Worm (Caenorhabditis elegans) whole organism, L4 larva: ENCODE measurements around the gene ddn-3.
A peak's percentile ranks its signal among the peaks of the same experiment; 100 is the strongest.

Experiments
- F26F4.8 ChIP-seq: fragments of 200-800 bp; sonication (Bioruptor generic); conservative IDR thresholded peaks from 2 replicates; pipeline ENCODE4 v1.3.6; 2022; ENCODE audit warnings: missing genetic modification characterization, missing compliant biosample characterization
- T20F7.1 ChIP-seq: fragments of 200-800 bp; sonication (Bioruptor generic); optimal IDR thresholded peaks from 2 replicates; lab custom pipeline; 2018; ENCODE audit warnings: mild to moderate bottlenecking, missing genetic modification characterization, missing compliant biosample characterization
- T26A8.4 ChIP-seq: fragments of 200-800 bp; sonication (Bioruptor generic); IDR thresholded peaks from 2 replicates; pipeline ENCODE4 v1.3.6; 2022; ENCODE audit warnings: missing genetic modification characterization, missing compliant biosample characterization
- Y105C5A.15 ChIP-seq: fragments of 200-800 bp; sonication (Bioruptor generic); IDR thresholded peaks from 2 replicates; pipeline ENCODE4 v1.3.6; 2022; ENCODE audit warnings: missing genetic modification characterization, missing compliant biosample characterization
- Y5F2A.4 ChIP-seq: fragments of 200-800 bp; sonication (Bioruptor generic); optimal IDR thresholded peaks from 2 replicates; lab custom pipeline; 2018; ENCODE audit warnings: mild to moderate bottlenecking, missing genetic modification characterization, missing compliant biosample characterization
- Y75B8A.6 ChIP-seq: fragments of 200-800 bp; sonication (Bioruptor generic); IDR thresholded peaks from 2 replicates; pipeline ENCODE4 v1.3.6; 2022; ENCODE audit warnings: missing genetic modification reagents, missing genetic modification characterization, missing compliant biosample characterization
- aly-2 ChIP-seq: sonication (generic microtip); optimal IDR thresholded peaks from 2 replicates; lab custom pipeline; 2018; ENCODE audit warnings: missing biosample characterization, missing genetic modification characterization
- ama-1 ChIP-seq: fragments of 150-350 bp; optimal IDR thresholded peaks from 2 replicates; lab custom pipeline; 2014; ENCODE audit warnings: inconsistent platforms, mixed read lengths
- attf-4 ChIP-seq: sonication (generic microtip); optimal IDR thresholded peaks from 3 replicates; lab custom pipeline; 2017; ENCODE audit warnings: missing biosample characterization, missing genetic modification characterization
- ceh-44 ChIP-seq: fragments of 200-800 bp; sonication (Bioruptor generic); IDR thresholded peaks from 2 replicates; pipeline ENCODE4 v1.3.6; 2022; ENCODE audit warnings: missing genetic modification reagents, missing genetic modification characterization, missing compliant biosample characterization
- ceh-62 ChIP-seq: sonication (generic microtip); optimal IDR thresholded peaks from 2 replicates; lab custom pipeline; 2017; ENCODE audit warnings: missing biosample characterization, missing genetic modification characterization
- ceh-82 ChIP-seq: sonication (generic microtip); optimal IDR thresholded peaks from 2 replicates; lab custom pipeline; 2017; ENCODE audit warnings: missing biosample characterization, missing genetic modification characterization
- ces-1 ChIP-seq: fragments of 150-350 bp; sonication (generic microtip); optimal IDR thresholded peaks from 4 replicates; lab custom pipeline; 2014; ENCODE audit warnings: missing biosample characterization, missing genetic modification reagents, missing genetic modification characterization
- ctbp-1 ChIP-seq: fragments of 200-800 bp; sonication (Bioruptor generic); IDR thresholded peaks from 2 replicates; pipeline ENCODE4 v1.3.6; 2022; ENCODE audit warnings: missing genetic modification reagents, missing genetic modification characterization, missing compliant biosample characterization
- daf-16 ChIP-seq, 3 experiments: sonication (generic microtip); optimal IDR thresholded peaks; 2 replicates each; lab custom pipeline; 2016 to 2017; ENCODE audit warnings: missing genetic modification characterization in 3 of 3, missing genetic modification reagents in 3 of 3, mild to moderate bottlenecking in 2 of 3, missing compliant biosample characterization in 2 of 3, missing biosample characterization in 1 of 3, moderate library complexity in 1 of 3
- daf-19 ChIP-seq: fragments of 200-800 bp; sonication (Bioruptor generic); conservative IDR thresholded peaks from 2 replicates; pipeline ENCODE4 v1.3.6; 2022; ENCODE audit warnings: missing genetic modification characterization, missing compliant biosample characterization
- daf-8 ChIP-seq: fragments of 200-800 bp; sonication (Bioruptor generic); IDR thresholded peaks from 2 replicates; pipeline ENCODE4 v1.3.6; 2022; ENCODE audit warnings: missing genetic modification characterization, missing compliant biosample characterization
- dmd-6 ChIP-seq: fragments of 200-800 bp; sonication (Bioruptor generic); IDR thresholded peaks from 2 replicates; pipeline ENCODE4 v1.3.6; 2022; ENCODE audit warnings: missing genetic modification reagents, missing genetic modification characterization, missing compliant biosample characterization
- duxl-1 ChIP-seq: sonication (generic microtip); optimal IDR thresholded peaks from 2 replicates; lab custom pipeline; 2016; ENCODE audit warnings: mild to moderate bottlenecking, missing genetic modification characterization, moderate library complexity, missing compliant biosample characterization; ENCODE audit not compliant: poor library complexity
- dve-1 ChIP-seq: sonication (generic microtip); optimal IDR thresholded peaks from 2 replicates; lab custom pipeline; 2017; ENCODE audit warnings: antibody characterized with exemption, mild to moderate bottlenecking, missing genetic modification characterization, missing compliant biosample characterization; ENCODE audit not compliant: insufficient read depth
- egl-27 ChIP-seq: sonication (generic microtip); optimal IDR thresholded peaks from 3 replicates; lab custom pipeline; 2017; ENCODE audit warnings: missing biosample characterization, missing genetic modification reagents, missing genetic modification characterization
- egl-43 ChIP-seq: fragments of 200-800 bp; sonication (Bioruptor generic); IDR thresholded peaks from 2 replicates; pipeline ENCODE4 v1.3.6; 2022; ENCODE audit warnings: missing genetic modification reagents, missing genetic modification characterization, missing compliant biosample characterization
- gei-8 ChIP-seq: fragments of 200-800 bp; sonication (Bioruptor generic); optimal IDR thresholded peaks from 2 replicates; lab custom pipeline; 2018; ENCODE audit warnings: mild to moderate bottlenecking, missing genetic modification characterization, missing compliant biosample characterization
- hlh-11 ChIP-seq: fragments of 200-800 bp; sonication (Bioruptor generic); optimal IDR thresholded peaks from 2 replicates; lab custom pipeline; 2018; ENCODE audit warnings: mild to moderate bottlenecking, missing genetic modification characterization, missing compliant biosample characterization
- lim-7 ChIP-seq: fragments of 200-800 bp; sonication (Bioruptor generic); IDR thresholded peaks from 2 replicates; pipeline ENCODE4 v1.3.6; 2022; ENCODE audit warnings: missing genetic modification characterization, missing compliant biosample characterization
- lin-15B ChIP-seq: fragments of 150-350 bp; sonication (generic microtip); optimal IDR thresholded peaks from 3 replicates; lab custom pipeline; 2014; ENCODE audit warnings: missing biosample characterization, missing genetic modification characterization
- lin-29 ChIP-seq: fragments of 200-800 bp; sonication (Bioruptor generic); IDR thresholded peaks from 2 replicates; pipeline ENCODE4 v1.3.6; 2022; ENCODE audit warnings: missing genetic modification reagents, missing genetic modification characterization, missing compliant biosample characterization
- lsy-2 ChIP-seq, 2 experiments: fragments of 150-350 bp in 1 of 2; sonication (generic microtip) in 1 of 2; optimal IDR thresholded peaks; 2 replicates each; lab custom pipeline; 2014 to 2017; ENCODE audit warnings: missing biosample characterization in 2 of 2, missing genetic modification characterization in 2 of 2
- madf-5 ChIP-seq, 2 experiments: fragments of 200-800 bp; sonication (Bioruptor generic); IDR thresholded peaks; 2 replicates each; pipeline ENCODE4 v1.3.6; 2022; ENCODE audit warnings: missing compliant biosample characterization in 2 of 2, missing genetic modification characterization in 2 of 2
- mes-2 ChIP-seq: sonication (generic microtip); optimal IDR thresholded peaks from 2 replicates; lab custom pipeline; 2016; ENCODE audit warnings: missing genotype, mild to moderate bottlenecking, missing genetic modification characterization, missing compliant biosample characterization; ENCODE audit not compliant: poor library complexity, severe bottlenecking
- mxl-3 ChIP-seq: fragments of 200-800 bp; sonication (Bioruptor generic); optimal IDR thresholded peaks from 2 replicates; lab custom pipeline; 2018; ENCODE audit warnings: mild to moderate bottlenecking, missing genetic modification characterization, missing compliant biosample characterization
- nhr-11 ChIP-seq: fragments of 150-350 bp; optimal IDR thresholded peaks from 2 replicates; lab custom pipeline; 2014; ENCODE audit warnings: missing biosample characterization, missing genetic modification characterization
- nhr-237 ChIP-seq: sonication (generic microtip); optimal IDR thresholded peaks from 2 replicates; lab custom pipeline; 2017; ENCODE audit warnings: missing biosample characterization, missing genetic modification characterization
- nhr-25 ChIP-seq: sonication (generic microtip); optimal IDR thresholded peaks from 2 replicates; lab custom pipeline; 2017; ENCODE audit warnings: missing genetic modification characterization, mild to moderate bottlenecking, missing compliant biosample characterization, antibody characterized with exemption, moderate library complexity, borderline replicate concordance; ENCODE audit not compliant: insufficient read depth
- nhr-28 ChIP-seq: fragments of 150-350 bp; optimal IDR thresholded peaks from 2 replicates; lab custom pipeline; 2014; ENCODE audit warnings: missing biosample characterization, missing genetic modification characterization
- nhr-41 ChIP-seq: fragments of 200-800 bp; sonication (Bioruptor generic); IDR thresholded peaks from 2 replicates; pipeline ENCODE4 v1.3.6; 2022; ENCODE audit warnings: missing genetic modification reagents, missing genetic modification characterization, missing compliant biosample characterization
- nhr-48 ChIP-seq: sonication (generic microtip); optimal IDR thresholded peaks from 2 replicates; lab custom pipeline; 2016; ENCODE audit warnings: mild to moderate bottlenecking, missing genetic modification characterization, missing compliant biosample characterization
- nhr-6 ChIP-seq: fragments of 150-350 bp; optimal IDR thresholded peaks from 2 replicates; lab custom pipeline; 2014; ENCODE audit warnings: missing biosample characterization, missing genetic modification characterization
- php-3 ChIP-seq: fragments of 200-800 bp; sonication (Bioruptor generic); IDR thresholded peaks from 2 replicates; pipeline ENCODE4 v1.3.6; 2022; ENCODE audit warnings: missing genetic modification reagents, missing genetic modification characterization, missing compliant biosample characterization
- set-16 ChIP-seq: fragments of 200-800 bp; sonication (Bioruptor generic); IDR thresholded peaks from 2 replicates; pipeline ENCODE4 v1.3.6; 2022; ENCODE audit warnings: missing genetic modification reagents, missing genetic modification characterization, missing compliant biosample characterization
- skn-1 ChIP-seq: fragments of 150-350 bp; optimal IDR thresholded peaks from 2 replicates; lab custom pipeline; 2014; ENCODE audit warnings: missing biosample characterization, missing genetic modification characterization
- spr-1 ChIP-seq: sonication (generic microtip); optimal IDR thresholded peaks from 2 replicates; lab custom pipeline; 2016; ENCODE audit warnings: mild to moderate bottlenecking, missing genetic modification characterization, missing compliant biosample characterization
- unc-39 ChIP-seq: sonication (generic microtip); optimal IDR thresholded peaks from 2 replicates; lab custom pipeline; 2017; ENCODE audit warnings: missing biosample characterization, missing genetic modification characterization
- vab-7 ChIP-seq: fragments of 200-800 bp; sonication (Bioruptor generic); IDR thresholded peaks from 2 replicates; pipeline ENCODE4 v1.3.6; 2022; ENCODE audit warnings: missing genetic modification reagents, missing genetic modification characterization, missing compliant biosample characterization
- zfp-2 ChIP-seq: sonication (generic microtip); optimal IDR thresholded peaks from 2 replicates; lab custom pipeline; 2016; ENCODE audit warnings: mild to moderate bottlenecking, missing genetic modification characterization, missing compliant biosample characterization
- zip-11 ChIP-seq: fragments of 200-800 bp; sonication (Bioruptor generic); IDR thresholded peaks from 2 replicates; pipeline ENCODE4 v1.3.6; 2022; ENCODE audit warnings: missing genetic modification characterization, missing compliant biosample characterization

The ddn-3 gene

ce11 chrV:14355738-14356368 is 44.8 kb upstream of the ddn-3 start, which contains the start of gene cyn-1 (continued):
- peak; percentile 70 for TF ChIP-seq T26A8.4
- no peak for TF ChIP-seq ceh-44
- TF ChIP-seq ctbp-1 (GFP tag; lab: Robert Waterston, UW) = no peak; the same call in 1 of the 2 replicates
- TF ChIP-seq daf-16 (GFP tag; optimal IDR thresholded peaks at IDR 0.05; lab: Kevin White, UChicago) = no peak
- TF ChIP-seq daf-16 (tag; optimal IDR thresholded peaks at IDR 0.05; lab: Kevin White, UChicago) = peak; percentile 20
- TF ChIP-seq nhr-48 (tag; lab: Kevin White, UChicago) = peak; percentile 24
- peak; percentile 61 for TF ChIP-seq duxl-1 (tag; lab: Kevin White, UChicago)
- peak; percentile 93 for TF ChIP-seq mes-2 (tag; lab: Kevin White, UChicago)
- peak; percentile 85 for TF ChIP-seq dve-1 (tag; lab: Kevin White, UChicago)
- TF ChIP-seq Y105C5A.15 = no peak
- TF ChIP-seq nhr-237 (tag; lab: Kevin White, UChicago) = no peak
- no peak for TF ChIP-seq vab-7 (GFP tag; lab: Robert Waterston, UW)
- TF ChIP-seq T20F7.1 (GFP tag; lab: Kevin White, UChicago) = peak; percentile 72
- TF ChIP-seq ceh-82 (tag; lab: Kevin White, UChicago) = no peak
- peak; percentile 55; the same call in 1 of the 2 replicates for TF ChIP-seq dmd-6 (GFP tag; lab: Robert Waterston, UW)
- TF ChIP-seq ama-1 (lab: Kevin White, UChicago) = peak; percentile 10
- peak; percentile 66 for TF ChIP-seq spr-1 (tag; lab: Kevin White, UChicago)
- TF ChIP-seq lsy-2 (tag; optimal IDR thresholded peaks at IDR 0.05; lab: Kevin White, UChicago) = peak in 1 of 2 experiments; percentile 93

DNA sequence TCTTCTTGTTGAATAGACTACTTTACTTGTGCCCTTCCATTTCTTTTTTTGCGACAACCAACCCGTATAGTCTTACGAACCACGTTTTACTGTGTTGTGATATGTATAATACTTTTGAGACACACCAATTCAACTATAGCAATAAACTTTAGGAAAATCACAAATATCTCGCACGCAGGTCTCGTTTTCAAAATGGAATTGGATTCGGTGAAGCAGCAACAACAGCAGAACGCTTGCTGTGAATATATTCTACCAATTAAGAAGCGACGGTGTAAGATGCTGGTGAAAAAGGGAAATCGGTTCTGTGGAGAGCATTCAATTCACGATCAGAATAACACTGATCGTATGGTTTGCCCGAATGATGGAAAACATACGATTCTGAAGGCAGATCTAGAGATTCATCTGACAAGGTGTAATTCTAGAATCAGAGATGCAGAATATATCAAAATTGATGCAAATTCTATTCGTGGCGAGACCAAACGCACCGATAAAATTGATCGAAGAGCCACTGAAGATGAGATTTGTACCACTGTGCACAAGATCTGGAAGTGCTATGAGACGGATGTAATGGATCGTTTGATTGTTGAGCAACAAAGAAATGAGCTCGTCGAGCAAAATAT is 43.4 kb upstream of the ddn-3 start, which contains the start of gene Y49A3A.3:
Gene Y49A3A.3 (plus strand): TSS at position 153 of the 620 bp plus-strand sequence.
- TF ChIP-seq nhr-11 (tag; lab: Kevin White, UChicago) (no peak), ces-1 (GFP tag; lab: Kevin White, UChicago) (no peak), hlh-11 (tag; lab: Kevin White, UChicago) (peak; percentile 55), skn-1 (tag; lab: Kevin White, UChicago) (no peak), lim-7 (no peak), nhr-25 (tag; lab: Kevin White, UChicago) (peak; percentile 59), Y75B8A.6 (GFP tag; lab: Robert Waterston, UW) (no peak), daf-8 (GFP tag; lab: Robert Waterston, UW) (no peak), vab-7 (GFP tag; lab: Robert Waterston, UW) (peak; percentile 49; the same call in 1 of the 2 replicates), nhr-28 (tag; lab: Kevin White, UChicago) (no peak), madf-5 (GFP tag; IDR thresholded peaks at IDR 0.05; lab: Robert Waterston, UW) (0 out of 4 replicates have a peak, but pooled peaks have one; percentile 3 to 18), mxl-3 (GFP tag; lab: Kevin White, UChicago) (peak; percentile 9), gei-8 (GFP tag; lab: Kevin White, UChicago) (no peak), lsy-2 (tag; optimal IDR thresholded peaks at IDR 0.05; lab: Kevin White, UChicago) (peak in 1 of 2 experiments; percentile 65), set-16 (no peak), lin-15B (no peak), php-3 (GFP tag; lab: Robert Waterston, UW) (no peak; the same call in 1 of the 2 replicates), aly-2 (peak; percentile 83), unc-39 (tag; lab: Kevin White, UChicago) (no peak), nhr-41 (GFP tag; lab: Robert Waterston, UW) (no peak), egl-43 (GFP tag; lab: Robert Waterston, UW) (peak; percentile 69; the same call in 1 of the 2 replicates), ama-1 (lab: Kevin White, UChicago) (peak; percentile 80), ceh-62 (no peak), lin-29 (GFP tag; lab: Robert Waterston, UW) (no peak), daf-19 (GFP tag; lab: Robert Waterston, UW) (no peak), nhr-6 (tag; lab: Kevin White, UChicago) (peak; percentile 56), egl-27 (no peak), zfp-2 (tag; lab: Kevin White, UChicago) (no peak), zip-11 (GFP tag; lab: Robert Waterston, UW) (0 out of 2 replicates have a peak, but pooled peaks have one; percentile 22), mes-2 (tag; lab: Kevin White, UChicago) (peak; percentile 31), Y5F2A.4 (GFP tag; lab: Kevin White, UChicago) (peak; percentile 62), Y105C5A.15 (peak; percentile 49; the same call in 1 of the 2 replicates), attf-4 (tag; lab: Kevin White, UChicago) (no peak), F26F4.8 (peak; percentile 27; the same call in 1 of the 2 replicates)
